Worm (Caenorhabditis elegans) whole organism, L1 larva: ENCODE data around the gene W09C2.8.

Source experiments
- C16A3.4 ChIP-seq: fragments of 150-350 bp; optimal IDR thresholded peaks from 2 replicates; lab custom pipeline; 2014; ENCODE audit warnings: missing biosample characterization, missing genetic modification characterization
- Y116A8C.19 ChIP-seq: sonication (generic microtip); optimal IDR thresholded peaks from 2 replicates; lab custom pipeline; 2016; ENCODE audit warnings: missing compliant biosample characterization, missing genetic modification characterization, borderline replicate concordance
- aha-1 ChIP-seq: fragments of 150-350 bp; optimal IDR thresholded peaks from 2 replicates; lab custom pipeline; 2014; ENCODE audit warnings: missing biosample characterization, missing genetic modification characterization
- alr-1 ChIP-seq: fragments of 200-800 bp; sonication (Bioruptor generic); optimal IDR thresholded peaks from 2 replicates; lab custom pipeline; 2018; ENCODE audit warnings: borderline replicate concordance, mild to moderate bottlenecking, missing genetic modification characterization, missing compliant biosample characterization
- aly-2 ChIP-seq: fragments of 150-350 bp; optimal IDR thresholded peaks from 2 replicates; lab custom pipeline; 2014; ENCODE audit warnings: missing biosample characterization, missing genetic modification characterization
- ama-1 ChIP-seq: fragments of 150-350 bp; optimal IDR thresholded peaks from 2 replicates; lab custom pipeline; 2014
- blmp-1 ChIP-seq: fragments of 150-350 bp; optimal IDR thresholded peaks from 2 replicates; lab custom pipeline; 2014; ENCODE audit warnings: missing biosample characterization, missing genetic modification characterization
- ceh-63 ChIP-seq: fragments of 200-800 bp; sonication (Bioruptor generic); optimal IDR thresholded peaks from 2 replicates; lab custom pipeline; 2018; ENCODE audit warnings: mild to moderate bottlenecking, missing genetic modification characterization, missing compliant biosample characterization
- ceh-88 ChIP-seq: fragments of 200-800 bp; sonication (Bioruptor generic); IDR thresholded peaks from 2 replicates; pipeline ENCODE4 v1.3.6; 2022; ENCODE audit warnings: missing genetic modification characterization, missing compliant biosample characterization
- dsc-1 ChIP-seq: sonication (generic microtip); optimal IDR thresholded peaks from 2 replicates; lab custom pipeline; 2016; ENCODE audit warnings: mild to moderate bottlenecking, missing genetic modification characterization, missing compliant biosample characterization
- efl-1 ChIP-seq, 4 experiments: fragments of 150-350 bp; optimal IDR thresholded peaks in 3 of 4; peaks in 1 of 4; 1 replicate in 1 of 4; 2 replicates in 3 of 4; lab custom pipeline; 2014; ENCODE audit warnings: missing biosample characterization in 2 of 4, missing genetic modification characterization in 2 of 4, missing genetic modification reagents in 2 of 4
- efl-3 ChIP-seq: fragments of 200-800 bp; sonication (Bioruptor generic); optimal IDR thresholded peaks from 2 replicates; lab custom pipeline; 2018; ENCODE audit warnings: mild to moderate bottlenecking, missing genetic modification characterization, missing compliant biosample characterization
- egl-27 ChIP-seq, 2 experiments: fragments of 150-350 bp in 1 of 2; sonication (generic microtip); optimal IDR thresholded peaks; 3 replicates each; lab custom pipeline; 2017 to 2018; ENCODE audit warnings: missing biosample characterization in 2 of 2, missing genetic modification characterization in 2 of 2, missing genetic modification reagents in 2 of 2
- elt-2 ChIP-seq: sonication (generic microtip); optimal IDR thresholded peaks from 2 replicates; lab custom pipeline; 2016; ENCODE audit warnings: missing genetic modification characterization, mild to moderate bottlenecking, inconsistent platforms, missing compliant biosample characterization, missing genetic modification reagents
- elt-3 ChIP-seq, 6 experiments: fragments of 150-350 bp in 1 of 6; sonication (generic microtip); optimal IDR thresholded peaks; 2 replicates each; lab custom pipeline; 2017 to 2018; ENCODE audit warnings: missing biosample characterization in 6 of 6, missing genetic modification characterization in 6 of 6, inconsistent platforms in 1 of 6
- fkh-4 ChIP-seq: sonication (generic microtip); optimal IDR thresholded peaks from 2 replicates; lab custom pipeline; 2016; ENCODE audit warnings: missing compliant biosample characterization, missing genetic modification characterization, borderline replicate concordance
- fos-1 ChIP-seq: fragments of 150-350 bp; optimal IDR thresholded peaks from 2 replicates; lab custom pipeline; 2014; ENCODE audit warnings: missing biosample characterization, missing genetic modification characterization
- grh-1 ChIP-seq: fragments of 200-800 bp; sonication (Bioruptor generic); IDR thresholded peaks from 2 replicates; pipeline ENCODE4 v1.3.6; 2022; ENCODE audit warnings: missing genetic modification reagents, missing genetic modification characterization, missing compliant biosample characterization
- hlh-17 ChIP-seq: fragments of 200-800 bp; sonication (Bioruptor generic); optimal IDR thresholded peaks from 2 replicates; lab custom pipeline; 2018; ENCODE audit warnings: missing genetic modification characterization, mild to moderate bottlenecking, missing compliant biosample characterization, moderate library complexity, borderline replicate concordance
- hpl-2 ChIP-seq: fragments of 150-350 bp; optimal IDR thresholded peaks from 2 replicates; lab custom pipeline; 2014; ENCODE audit warnings: missing biosample characterization, missing genetic modification reagents, missing genetic modification characterization
- irx-1 ChIP-seq: sonication (generic microtip); optimal IDR thresholded peaks from 2 replicates; lab custom pipeline; 2016; ENCODE audit warnings: missing genetic modification characterization, missing compliant biosample characterization
- isw-1 ChIP-seq: fragments of 200-800 bp; sonication (Bioruptor generic); IDR thresholded peaks from 2 replicates; pipeline ENCODE4 v1.3.6; 2022; ENCODE audit warnings: missing genetic modification characterization, missing compliant biosample characterization
- lin-14 ChIP-seq: fragments of 200-800 bp; sonication (Bioruptor generic); optimal IDR thresholded peaks from 2 replicates; lab custom pipeline; 2018; ENCODE audit warnings: mild to moderate bottlenecking, missing genetic modification characterization, moderate library complexity, missing compliant biosample characterization
- lin-35 ChIP-seq, 2 experiments: fragments of 150-350 bp; optimal IDR thresholded peaks; 2 replicates each; lab custom pipeline; 2014; ENCODE audit warnings: missing biosample characterization in 2 of 2, missing genetic modification characterization in 2 of 2, missing genetic modification reagents in 2 of 2
- lin-39 ChIP-seq: fragments of 150-350 bp; optimal IDR thresholded peaks from 2 replicates; lab custom pipeline; 2014; ENCODE audit warnings: missing biosample characterization, missing genetic modification reagents, missing genetic modification characterization
- lsy-2 ChIP-seq, 2 experiments: fragments of 150-350 bp; optimal IDR thresholded peaks; 2 replicates each; lab custom pipeline; 2014; ENCODE audit warnings: missing biosample characterization in 2 of 2, missing genetic modification characterization in 2 of 2
- mab-9 ChIP-seq: fragments of 200-800 bp; sonication (Bioruptor generic); IDR thresholded peaks from 2 replicates; pipeline ENCODE4 v1.3.6; 2022; ENCODE audit warnings: missing genetic modification reagents, missing genetic modification characterization, missing compliant biosample characterization
- mef-2 ChIP-seq: fragments of 150-350 bp; optimal IDR thresholded peaks from 2 replicates; lab custom pipeline; 2014; ENCODE audit warnings: missing biosample characterization, missing genetic modification characterization
- mep-1 ChIP-seq: fragments of 150-350 bp; optimal IDR thresholded peaks from 2 replicates; lab custom pipeline; 2014; ENCODE audit warnings: missing biosample characterization, missing genetic modification characterization
- nhr-11 ChIP-seq: fragments of 150-350 bp; optimal IDR thresholded peaks from 2 replicates; lab custom pipeline; 2014; ENCODE audit warnings: missing biosample characterization, missing genetic modification characterization
- nhr-12 ChIP-seq: sonication (generic microtip); optimal IDR thresholded peaks from 2 replicates; lab custom pipeline; 2017; ENCODE audit warnings: missing biosample characterization, missing genetic modification characterization
- nhr-20 ChIP-seq: sonication (generic microtip); optimal IDR thresholded peaks from 2 replicates; lab custom pipeline; 2016; ENCODE audit warnings: mild to moderate bottlenecking, missing genetic modification characterization, missing compliant biosample characterization
- nhr-237 ChIP-seq: fragments of 150-350 bp; optimal IDR thresholded peaks from 2 replicates; lab custom pipeline; 2014; ENCODE audit warnings: missing biosample characterization, missing genetic modification characterization
- nhr-71 ChIP-seq: sonication (generic microtip); optimal IDR thresholded peaks from 2 replicates; lab custom pipeline; 2016; ENCODE audit warnings: mild to moderate bottlenecking, missing genetic modification characterization, moderate library complexity, missing compliant biosample characterization
- nhr-76 ChIP-seq: sonication (generic microtip); optimal IDR thresholded peaks from 2 replicates; lab custom pipeline; 2017; ENCODE audit warnings: missing biosample characterization, missing genetic modification characterization
- nhr-84 ChIP-seq: sonication (generic microtip); optimal IDR thresholded peaks from 2 replicates; lab custom pipeline; 2017; ENCODE audit warnings: missing biosample characterization, missing genetic modification characterization
- nhr-85 ChIP-seq: sonication (generic microtip); peaks from one replicate; lab custom pipeline; 2016; ENCODE audit warnings: missing genetic modification characterization, inconsistent platforms, missing compliant biosample characterization
- nhr-90 ChIP-seq: sonication (generic microtip); optimal IDR thresholded peaks from 2 replicates; lab custom pipeline; 2016; ENCODE audit warnings: mild to moderate bottlenecking, missing genetic modification characterization, missing compliant biosample characterization; ENCODE audit not compliant: poor library complexity
- pax-3 ChIP-seq: fragments of 200-800 bp; sonication (Bioruptor generic); optimal IDR thresholded peaks from 2 replicates; lab custom pipeline; 2018; ENCODE audit warnings: mild to moderate bottlenecking, missing genetic modification characterization, moderate library complexity, missing compliant biosample characterization
- skn-1 ChIP-seq: fragments of 150-350 bp; optimal IDR thresholded peaks from 2 replicates; lab custom pipeline; 2014; ENCODE audit warnings: missing biosample characterization, missing genetic modification characterization
- snu-23 ChIP-seq: sonication (generic microtip); optimal IDR thresholded peaks from 2 replicates; lab custom pipeline; 2016; ENCODE audit warnings: missing genetic modification characterization, missing compliant biosample characterization
- sox-4 ChIP-seq: sonication (generic microtip); optimal IDR thresholded peaks from 2 replicates; lab custom pipeline; 2016; ENCODE audit warnings: missing genetic modification characterization, missing compliant biosample characterization
- sptf-1 ChIP-seq: fragments of 150-350 bp; optimal IDR thresholded peaks from 2 replicates; lab custom pipeline; 2014; ENCODE audit warnings: missing biosample characterization, missing genetic modification characterization
- sup-37 ChIP-seq: fragments of 200-800 bp; sonication (Bioruptor generic); optimal IDR thresholded peaks from 2 replicates; lab custom pipeline; 2018; ENCODE audit warnings: mild to moderate bottlenecking, missing genetic modification characterization, missing compliant biosample characterization
- swsn-7 ChIP-seq: sonication (generic microtip); optimal IDR thresholded peaks from 2 replicates; lab custom pipeline; 2016; ENCODE audit warnings: missing genetic modification characterization, missing compliant biosample characterization
- unc-130 ChIP-seq: fragments of 150-350 bp; optimal IDR thresholded peaks from 2 replicates; lab custom pipeline; 2017; ENCODE audit warnings: missing biosample characterization, missing genetic modification characterization, inconsistent platforms
- unc-30 ChIP-seq: sonication (generic microtip); optimal IDR thresholded peaks from 2 replicates; lab custom pipeline; 2017; ENCODE audit warnings: missing biosample characterization, missing genetic modification characterization
- unc-62 ChIP-seq: fragments of 150-350 bp; optimal IDR thresholded peaks from 2 replicates; lab custom pipeline; 2014; ENCODE audit warnings: missing biosample characterization, missing genetic modification reagents, missing genetic modification characterization
- xbp-1 ChIP-seq: sonication (generic microtip); optimal IDR thresholded peaks from 2 replicates; lab custom pipeline; 2016; ENCODE audit warnings: missing genetic modification characterization, missing compliant biosample characterization
- zag-1 ChIP-seq: fragments of 150-350 bp; optimal IDR thresholded peaks from 2 replicates; lab custom pipeline; 2014; ENCODE audit warnings: missing biosample characterization, missing genetic modification characterization
- zip-4 ChIP-seq: fragments of 200-800 bp; sonication (Bioruptor generic); optimal IDR thresholded peaks from 2 replicates; lab custom pipeline; 2018; ENCODE audit warnings: mild to moderate bottlenecking, missing genetic modification characterization, moderate library complexity, missing compliant biosample characterization

The W09C2.8 gene

ce11 chrIV:9618836-9619235 lies 5.3 kb downstream of the W09C2.8 start (continued):
- TF ChIP-seq alr-1 (tag; lab: Kevin White, UChicago) (no peak), elt-2 (tag; lab: Kevin White, UChicago) (no peak), sox-4 (tag; lab: Kevin White, UChicago) (no peak), nhr-237 (no peak), aly-2 (tag; lab: Kevin White, UChicago) (no peak), sptf-1 (no peak)

ce11 chrIV:9618015-9618414 lies 6.2 kb downstream of the W09C2.8 start:
- no peak for TF ChIP-seq ceh-88 (GFP tag; lab: Robert Waterston, UW)
- TF ChIP-seq hlh-17 (GFP tag; lab: Kevin White, UChicago), result no peak
- no peak for TF ChIP-seq ama-1 (lab: Kevin White, UChicago)
- TF ChIP-seq nhr-90, result no peak
- TF ChIP-seq mef-2 (tag; lab: Kevin White, UChicago), result no peak
- peak in 1 of 2 experiments; percentile 55 for TF ChIP-seq lsy-2 (tag; optimal IDR thresholded peaks at IDR 0.05; lab: Kevin White, UChicago)
- no peak for TF ChIP-seq skn-1 (tag; lab: Kevin White, UChicago)
- no peak for TF ChIP-seq zip-4 (GFP tag; lab: Kevin White, UChicago)
- TF ChIP-seq swsn-7, result no peak
- TF ChIP-seq nhr-20 (tag; lab: Kevin White, UChicago), result peak; percentile 19
- TF ChIP-seq nhr-84, result no peak
- no peak for TF ChIP-seq aha-1
- no peak for TF ChIP-seq lin-39 (tag; lab: Kevin White, UChicago)
- no peak for TF ChIP-seq elt-3 (tag; optimal IDR thresholded peaks at IDR 0.05; lab: Kevin White, UChicago)
- TF ChIP-seq nhr-71, result no peak
- TF ChIP-seq aly-2 (tag; lab: Kevin White, UChicago), result no peak
- TF ChIP-seq efl-3 (GFP tag; lab: Kevin White, UChicago), result no peak
- TF ChIP-seq egl-27 (tag; optimal IDR thresholded peaks at IDR 0.05; lab: Kevin White, UChicago), result no peak
- TF ChIP-seq pax-3 (tag; lab: Kevin White, UChicago), result no peak
- peak; percentile 91 for TF ChIP-seq nhr-85 (tag; lab: Kevin White, UChicago)
- TF ChIP-seq fos-1 (tag; lab: Kevin White, UChicago), result no peak
- TF ChIP-seq isw-1, result no peak
- TF ChIP-seq dsc-1 (tag; lab: Kevin White, UChicago), result no peak
- no peak for TF ChIP-seq xbp-1 (tag; lab: Kevin White, UChicago)
- no peak for TF ChIP-seq fkh-4 (tag; lab: Kevin White, UChicago)
- TF ChIP-seq sup-37 (GFP tag; lab: Kevin White, UChicago), result no peak
- no peak for TF ChIP-seq C16A3.4 (tag; lab: Kevin White, UChicago)
- no peak for TF ChIP-seq nhr-11 (tag; lab: Kevin White, UChicago)
- TF ChIP-seq Y116A8C.19, result no peak
- no peak for TF ChIP-seq unc-30 (tag; lab: Kevin White, UChicago)
- TF ChIP-seq mab-9, result no peak
- peak; percentile 10 for TF ChIP-seq snu-23 (GFP tag; lab: Kevin White, UChicago)
- TF ChIP-seq blmp-1 (tag; lab: Kevin White, UChicago), result peak; percentile 70
- no peak for TF ChIP-seq unc-130 (tag; lab: Kevin White, UChicago)
- TF ChIP-seq grh-1 (GFP tag; lab: Robert Waterston, UW), result no peak
- no peak for TF ChIP-seq nhr-76 (tag; lab: Kevin White, UChicago)
- TF ChIP-seq hpl-2, result no peak
- TF ChIP-seq unc-62 (GFP tag; lab: Kevin White, UChicago), result no peak
- no peak for TF ChIP-seq ceh-63 (GFP tag; lab: Kevin White, UChicago)
- TF ChIP-seq mep-1 (tag; lab: Kevin White, UChicago), result no peak
- TF ChIP-seq sox-4 (tag; lab: Kevin White, UChicago), result no peak
- TF ChIP-seq efl-1 (optimal IDR thresholded peaks at IDR 0.05; lab: Kevin White, UChicago), result no peak
- TF ChIP-seq efl-1 (GFP tag; optimal IDR thresholded peaks at IDR 0.05 in 1 of 2; lab: Kevin White, UChicago), result peak in 1 of 2 experiments; percentile 31
- no peak for TF ChIP-seq zag-1 (tag; lab: Kevin White, UChicago)
- TF ChIP-seq nhr-12, result no peak
- peak; percentile 44 for TF ChIP-seq lin-14 (GFP tag; lab: Kevin White, UChicago)
- TF ChIP-seq alr-1 (tag; lab: Kevin White, UChicago), result no peak
- no peak for TF ChIP-seq irx-1 (tag; lab: Kevin White, UChicago)
- TF ChIP-seq nhr-237, result no peak
- TF ChIP-seq lin-35 (GFP tag; optimal IDR thresholded peaks at IDR 0.05; lab: Kevin White, UChicago), result no peak
